Worm (Caenorhabditis elegans) whole organism, L2 larva: Measurements from ENCODE around the gene col-151.

Experiments
- ceh-82 ChIP-seq: fragments of 150-350 bp; optimal IDR thresholded peaks from 2 replicates; lab custom pipeline; 2014; ENCODE audit warnings: missing biosample characterization, missing genetic modification characterization
- nhr-10 ChIP-seq: sonication (generic microtip); optimal IDR thresholded peaks from 2 replicates; lab custom pipeline; 2017; ENCODE audit warnings: missing biosample characterization, missing genetic modification characterization
- nhr-12 ChIP-seq: fragments of 150-350 bp; optimal IDR thresholded peaks from 2 replicates; lab custom pipeline; 2014; ENCODE audit warnings: missing biosample characterization, missing genetic modification characterization
- unc-39 ChIP-seq: fragments of 150-350 bp; optimal IDR thresholded peaks from 2 replicates; lab custom pipeline; 2014; ENCODE audit warnings: missing biosample characterization, missing genetic modification characterization
- unc-55 ChIP-seq: fragments of 150-350 bp; sonication (generic microtip); optimal IDR thresholded peaks from 3 replicates; lab custom pipeline; 2014; ENCODE audit warnings: missing biosample characterization, missing genetic modification reagents, missing genetic modification characterization

ce11 chrV:10432607-10433006, 37.6 kb upstream of the col-151 start:
- TF ChIP-seq unc-39 (tag; lab: Kevin White, UChicago) (no peak), unc-55 (GFP tag; lab: Kevin White, UChicago) (no peak), nhr-12 (tag; lab: Kevin White, UChicago) (no peak), ceh-82 (no peak), nhr-10 (tag; lab: Kevin White, UChicago) (no peak)
